Fruit fly (Drosophila melanogaster): ENCODE measurements around the gene Sgsh.
A peak's percentile ranks its signal among the peaks of the same experiment; 100 is the strongest.

dm6 chr3R:18912782-18913331 is at the start of gene Sgsh:
- TF ChIP-seq CG7368 (GFP tag; optimal IDR thresholded peaks at IDR 0.05) (no peak), CG31627 (GFP tag; optimal IDR thresholded peaks at IDR 0.05) (no peak), CG16779 (tag; optimal IDR thresholded peaks at IDR 0.05) (no peak), Ets21C (GFP tag; optimal IDR thresholded peaks at IDR 0.05) (no peak), Hr38 (GFP tag; optimal IDR thresholded peaks at IDR 0.05) (no peak), fd85E (GFP tag; optimal IDR thresholded peaks at IDR 0.05) (no peak), Hr39 (GFP tag; optimal IDR thresholded peaks at IDR 0.05) (no peak), lz (GFP tag; optimal IDR thresholded peaks at IDR 0.05) (peak; percentile 16), CG6808 (GFP tag; optimal IDR thresholded peaks at IDR 0.05) (peak; percentile 23), acj6 (GFP tag; optimal IDR thresholded peaks at IDR 0.05) (no peak), Sox102F (GFP tag; optimal IDR thresholded peaks at IDR 0.05) (peak; percentile 32), Sox14 (GFP tag; optimal IDR thresholded peaks at IDR 0.05) (no peak), OdsH (GFP tag; optimal IDR thresholded peaks at IDR 0.05) (no peak)

All from whole organism, prepupa.